Worm (Caenorhabditis elegans) whole organism, L2 larva: ENCODE measurements around the gene npr-2.
A peak's percentile ranks its signal among the peaks of the same experiment; 100 is the strongest.

Source experiments
- C34F6.9 ChIP-seq: fragments of 150-350 bp; optimal IDR thresholded peaks from 2 replicates; lab custom pipeline; 2014; ENCODE audit warnings: missing biosample characterization, missing genetic modification characterization
- F13H6.1 ChIP-seq: sonication (generic microtip); optimal IDR thresholded peaks from 2 replicates; lab custom pipeline; 2016; ENCODE audit warnings: missing genetic modification characterization, missing compliant biosample characterization
- R02D3.7 ChIP-seq: fragments of 150-350 bp; optimal IDR thresholded peaks from 2 replicates; lab custom pipeline; 2014; ENCODE audit warnings: missing biosample characterization, missing genetic modification characterization
- Y55F3AM.14 ChIP-seq: fragments of 200-800 bp; sonication (Bioruptor generic); optimal IDR thresholded peaks from 2 replicates; lab custom pipeline; 2018; ENCODE audit warnings: mild to moderate bottlenecking, missing genetic modification characterization, missing compliant biosample characterization
- ZK546.5 ChIP-seq: sonication (generic microtip); optimal IDR thresholded peaks from 2 replicates; lab custom pipeline; 2017; ENCODE audit warnings: missing biosample characterization, missing genetic modification characterization
- alr-1 ChIP-seq: fragments of 150-350 bp; optimal IDR thresholded peaks from 2 replicates; lab custom pipeline; 2014; ENCODE audit warnings: missing biosample characterization, missing genetic modification characterization
- aly-2 ChIP-seq: fragments of 150-350 bp; optimal IDR thresholded peaks from 2 replicates; lab custom pipeline; 2014; ENCODE audit warnings: missing biosample characterization, missing genetic modification characterization
- ama-1 ChIP-seq: fragments of 150-350 bp; optimal IDR thresholded peaks from 2 replicates; lab custom pipeline; 2018; ENCODE audit warnings: inconsistent platforms
- blmp-1 ChIP-seq: sonication (generic microtip); optimal IDR thresholded peaks from 2 replicates; lab custom pipeline; 2017; ENCODE audit warnings: missing genetic modification characterization, mild to moderate bottlenecking, missing compliant biosample characterization, antibody characterized with exemption, moderate library complexity; ENCODE audit not compliant: insufficient read depth
- ceh-16 ChIP-seq: fragments of 150-350 bp; optimal IDR thresholded peaks from 2 replicates; lab custom pipeline; 2014; ENCODE audit warnings: missing biosample characterization, missing genetic modification characterization
- ceh-82 ChIP-seq: fragments of 150-350 bp; optimal IDR thresholded peaks from 2 replicates; lab custom pipeline; 2014; ENCODE audit warnings: missing biosample characterization, missing genetic modification characterization
- crh-2 ChIP-seq: sonication (generic microtip); optimal IDR thresholded peaks from 2 replicates; lab custom pipeline; 2017; ENCODE audit warnings: missing biosample characterization, missing genetic modification characterization
- dmd-4 ChIP-seq: sonication (generic microtip); optimal IDR thresholded peaks from 2 replicates; lab custom pipeline; 2017; ENCODE audit warnings: missing biosample characterization, missing genetic modification characterization
- egl-27 ChIP-seq: sonication (generic microtip); optimal IDR thresholded peaks from 3 replicates; lab custom pipeline; 2017; ENCODE audit warnings: missing biosample characterization, missing genetic modification reagents, missing genetic modification characterization
- elt-1 ChIP-seq: fragments of 150-350 bp; optimal IDR thresholded peaks from 2 replicates; lab custom pipeline; 2014; ENCODE audit warnings: missing biosample characterization, missing genetic modification characterization
- elt-3 ChIP-seq: sonication (generic microtip); optimal IDR thresholded peaks from 2 replicates; lab custom pipeline; 2017; ENCODE audit warnings: missing biosample characterization, missing genetic modification characterization
- fos-1 ChIP-seq: fragments of 150-350 bp; optimal IDR thresholded peaks from 2 replicates; lab custom pipeline; 2014; ENCODE audit warnings: missing biosample characterization, missing genetic modification characterization
- gmeb-1 ChIP-seq: fragments of 150-350 bp; optimal IDR thresholded peaks from 2 replicates; lab custom pipeline; 2014; ENCODE audit warnings: missing biosample characterization, missing genetic modification characterization
- lin-11 ChIP-seq: fragments of 150-350 bp; sonication (generic microtip); optimal IDR thresholded peaks from 2 replicates; lab custom pipeline; 2014; ENCODE audit warnings: missing biosample characterization, missing genetic modification characterization, inconsistent platforms, mixed read lengths
- lin-13 ChIP-seq: fragments of 150-350 bp; optimal IDR thresholded peaks from 2 replicates; lab custom pipeline; 2014; ENCODE audit warnings: missing biosample characterization, missing genetic modification reagents, missing genetic modification characterization
- lin-39 ChIP-seq: fragments of 150-350 bp; optimal IDR thresholded peaks from 2 replicates; lab custom pipeline; 2014; ENCODE audit warnings: missing biosample characterization, missing genetic modification reagents, missing genetic modification characterization
- lsy-2 ChIP-seq, 2 experiments: fragments of 150-350 bp in 1 of 2; sonication (generic microtip) in 1 of 2; optimal IDR thresholded peaks; 2 replicates each; lab custom pipeline; 2014 to 2017; ENCODE audit warnings: missing biosample characterization in 2 of 2, missing genetic modification characterization in 2 of 2
- mab-5 ChIP-seq: fragments of 150-350 bp; optimal IDR thresholded peaks from 2 replicates; lab custom pipeline; 2014; ENCODE audit warnings: missing biosample characterization, missing genetic modification characterization
- mbf-1 ChIP-seq: sonication (generic microtip); optimal IDR thresholded peaks from 2 replicates; lab custom pipeline; 2017; ENCODE audit warnings: missing biosample characterization, missing genetic modification characterization
- mdl-1 ChIP-seq, 2 experiments: fragments of 150-350 bp in 1 of 2; sonication (generic microtip) in 1 of 2; optimal IDR thresholded peaks; 2 replicates each; lab custom pipeline; 2017; ENCODE audit warnings: missing biosample characterization in 2 of 2, missing genetic modification characterization in 2 of 2
- nhr-10 ChIP-seq: sonication (generic microtip); optimal IDR thresholded peaks from 2 replicates; lab custom pipeline; 2017; ENCODE audit warnings: missing biosample characterization, missing genetic modification characterization
- nhr-11 ChIP-seq: fragments of 150-350 bp; optimal IDR thresholded peaks from 2 replicates; lab custom pipeline; 2014; ENCODE audit warnings: missing biosample characterization, missing genetic modification characterization
- nhr-12 ChIP-seq: fragments of 150-350 bp; optimal IDR thresholded peaks from 2 replicates; lab custom pipeline; 2014; ENCODE audit warnings: missing biosample characterization, missing genetic modification characterization
- nhr-129 ChIP-seq: fragments of 150-350 bp; optimal IDR thresholded peaks from 2 replicates; lab custom pipeline; 2014; ENCODE audit warnings: missing biosample characterization, missing genetic modification characterization
- nhr-21 ChIP-seq: fragments of 150-350 bp; optimal IDR thresholded peaks from 2 replicates; lab custom pipeline; 2014; ENCODE audit warnings: missing biosample characterization, missing genetic modification characterization
- nhr-23 ChIP-seq: fragments of 150-350 bp; optimal IDR thresholded peaks from 2 replicates; lab custom pipeline; 2014; ENCODE audit warnings: missing biosample characterization, missing genetic modification reagents, missing genetic modification characterization
- nhr-237 ChIP-seq: fragments of 150-350 bp; optimal IDR thresholded peaks from 2 replicates; lab custom pipeline; 2014; ENCODE audit warnings: missing biosample characterization, missing genetic modification characterization
- nhr-25 ChIP-seq: fragments of 150-350 bp; sonication (generic microtip); optimal IDR thresholded peaks from 3 replicates; lab custom pipeline; 2014; ENCODE audit warnings: missing biosample characterization, missing genetic modification characterization
- nhr-6 ChIP-seq: fragments of 150-350 bp; optimal IDR thresholded peaks from 2 replicates; lab custom pipeline; 2014; ENCODE audit warnings: missing biosample characterization, missing genetic modification characterization
- nhr-77 ChIP-seq: fragments of 150-350 bp; optimal IDR thresholded peaks from 2 replicates; lab custom pipeline; 2014; ENCODE audit warnings: missing biosample characterization, missing genetic modification characterization
- peb-1 ChIP-seq: fragments of 150-350 bp; optimal IDR thresholded peaks from 2 replicates; lab custom pipeline; 2014; ENCODE audit warnings: missing biosample characterization, missing genetic modification characterization
- sem-4 ChIP-seq: fragments of 150-350 bp; optimal IDR thresholded peaks from 2 replicates; lab custom pipeline; 2014; ENCODE audit warnings: missing biosample characterization, missing genetic modification reagents, missing genetic modification characterization
- skn-1 ChIP-seq: sonication (generic microtip); optimal IDR thresholded peaks from 2 replicates; lab custom pipeline; 2017; ENCODE audit warnings: missing biosample characterization, missing genetic modification characterization
- sma-3 ChIP-seq: sonication (generic microtip); optimal IDR thresholded peaks from 2 replicates; lab custom pipeline; 2016; ENCODE audit warnings: missing genetic modification reagents, missing genetic modification characterization, missing compliant biosample characterization
- sma-9 ChIP-seq, 2 experiments: fragments of 150-350 bp in 1 of 2; sonication (generic microtip) in 1 of 2; optimal IDR thresholded peaks; 2 replicates each; lab custom pipeline; 2014 to 2016; ENCODE audit warnings: missing genetic modification characterization in 2 of 2, mild to moderate bottlenecking in 1 of 2, missing biosample characterization in 1 of 2, missing compliant biosample characterization in 1 of 2, missing genetic modification reagents in 1 of 2, moderate library complexity in 1 of 2
- snpc-4 ChIP-seq: fragments of 150-350 bp; optimal IDR thresholded peaks from 2 replicates; lab custom pipeline; 2014; ENCODE audit warnings: missing biosample characterization, missing genetic modification characterization
- unc-39 ChIP-seq: fragments of 150-350 bp; optimal IDR thresholded peaks from 2 replicates; lab custom pipeline; 2014; ENCODE audit warnings: missing biosample characterization, missing genetic modification characterization
- unc-55 ChIP-seq: fragments of 150-350 bp; sonication (generic microtip); optimal IDR thresholded peaks from 3 replicates; lab custom pipeline; 2014; ENCODE audit warnings: missing biosample characterization, missing genetic modification reagents, missing genetic modification characterization
- unc-62 ChIP-seq: fragments of 150-350 bp; optimal IDR thresholded peaks from 2 replicates; lab custom pipeline; 2014; ENCODE audit warnings: missing biosample characterization, missing genetic modification reagents, missing genetic modification characterization
- zag-1 ChIP-seq: fragments of 150-350 bp; optimal IDR thresholded peaks from 2 replicates; lab custom pipeline; 2014; ENCODE audit warnings: missing biosample characterization, missing genetic modification characterization
- ztf-1 ChIP-seq: fragments of 200-800 bp; sonication (Bioruptor generic); conservative IDR thresholded peaks from 2 replicates; pipeline ENCODE4 v1.3.6; 2022; ENCODE audit warnings: missing genetic modification characterization, missing compliant biosample characterization
- ztf-11 ChIP-seq: sonication (generic microtip); optimal IDR thresholded peaks from 2 replicates; lab custom pipeline; 2017; ENCODE audit warnings: missing biosample characterization, missing genetic modification characterization
- ztf-4 ChIP-seq: fragments of 150-350 bp; optimal IDR thresholded peaks from 2 replicates; lab custom pipeline; 2014; ENCODE audit warnings: missing biosample characterization, missing genetic modification characterization

Gene npr-2

ce11 chrIV:9525682-9526416 lies 54.1 kb downstream of the npr-2 start, which contains the start of gene elo-1 (continued):
- TF ChIP-seq mab-5 (tag; lab: Kevin White, UChicago) (no peak), unc-39 (tag; lab: Kevin White, UChicago) (no peak)

- no peak for TF ChIP-seq alr-1
- no peak for TF ChIP-seq nhr-77 (tag; lab: Kevin White, UChicago)
- TF ChIP-seq Y55F3AM.14 (GFP tag; lab: Kevin White, UChicago): no peak
- no peak for TF ChIP-seq ztf-4 (tag; lab: Kevin White, UChicago)
- no peak for TF ChIP-seq mab-5 (tag; lab: Kevin White, UChicago)
- TF ChIP-seq F13H6.1: no peak
- peak; percentile 87 for TF ChIP-seq gmeb-1 (tag; lab: Kevin White, UChicago)
- TF ChIP-seq skn-1 (tag; lab: Kevin White, UChicago): no peak
- TF ChIP-seq R02D3.7 (tag; lab: Kevin White, UChicago): no peak
- no peak for TF ChIP-seq ZK546.5 (tag; lab: Kevin White, UChicago)
- peak; percentile 68 for TF ChIP-seq snpc-4 (tag; lab: Kevin White, UChicago)
- TF ChIP-seq dmd-4 (tag; lab: Kevin White, UChicago): no peak
- TF ChIP-seq nhr-23 (tag; lab: Kevin White, UChicago): no peak
- TF ChIP-seq ama-1 (lab: Kevin White, UChicago): no peak
- no peak for TF ChIP-seq nhr-129 (tag; lab: Kevin White, UChicago)
- TF ChIP-seq nhr-25 (tag; lab: Kevin White, UChicago): peak; percentile 21
- TF ChIP-seq lsy-2 (tag; optimal IDR thresholded peaks at IDR 0.05; lab: Kevin White, UChicago): peak in 1 of 2 experiments; percentile 70
- TF ChIP-seq C34F6.9: peak; percentile 39
- no peak for TF ChIP-seq zag-1 (tag; lab: Kevin White, UChicago)
- TF ChIP-seq elt-3 (tag; lab: Kevin White, UChicago): no peak
- TF ChIP-seq egl-27 (tag; lab: Kevin White, UChicago): no peak
- TF ChIP-seq aly-2 (tag; lab: Kevin White, UChicago): no peak
- TF ChIP-seq ztf-11 (tag; lab: Kevin White, UChicago): no peak
- no peak for TF ChIP-seq unc-62 (GFP tag; lab: Kevin White, UChicago)
- TF ChIP-seq ceh-82 (tag; lab: Kevin White, UChicago): no peak
- TF ChIP-seq unc-55 (GFP tag; lab: Kevin White, UChicago): peak; percentile 33
- TF ChIP-seq blmp-1: no peak
- no peak for TF ChIP-seq nhr-237 (tag; lab: Kevin White, UChicago)
- TF ChIP-seq lin-11 (tag; lab: Kevin White, UChicago): no peak
- TF ChIP-seq sem-4 (tag; lab: Kevin White, UChicago): no peak
- no peak for TF ChIP-seq nhr-21 (tag; lab: Kevin White, UChicago)
- no peak for TF ChIP-seq nhr-6 (tag; lab: Kevin White, UChicago)
- no peak for TF ChIP-seq mbf-1 (tag; lab: Kevin White, UChicago)
- no peak for TF ChIP-seq lin-39 (tag; lab: Kevin White, UChicago)
- peak; percentile 36 for TF ChIP-seq crh-2 (tag; lab: Kevin White, UChicago)
- no peak for TF ChIP-seq elt-1 (tag; lab: Kevin White, UChicago)
- TF ChIP-seq fos-1 (tag; lab: Kevin White, UChicago): peak; percentile 6
- TF ChIP-seq sma-9 (GFP tag; optimal IDR thresholded peaks at IDR 0.05; lab: Kevin White, UChicago): peak; percentile 12
- TF ChIP-seq sma-9 (tag; optimal IDR thresholded peaks at IDR 0.05; lab: Kevin White, UChicago): no peak
- TF ChIP-seq ceh-16: no peak
- peak; percentile 27 for TF ChIP-seq lin-13 (GFP tag; lab: Kevin White, UChicago)
- peak; percentile 28 for TF ChIP-seq sma-3 (GFP tag; lab: Kevin White, UChicago)
- TF ChIP-seq nhr-11 (tag; lab: Kevin White, UChicago): no peak
- no peak for TF ChIP-seq nhr-12
- no peak for TF ChIP-seq unc-39 (tag; lab: Kevin White, UChicago)
- no peak for TF ChIP-seq peb-1 (tag; lab: Kevin White, UChicago)
- TF ChIP-seq nhr-10 (tag; lab: Kevin White, UChicago): no peak
- TF ChIP-seq ztf-1 (GFP tag; lab: Robert Waterston, UW): no peak
- no peak for TF ChIP-seq mdl-1 (tag; optimal IDR thresholded peaks at IDR 0.05; lab: Kevin White, UChicago)
Measured at ce11 chrIV:9524849-9525460, 55.0 kb downstream of the npr-2 start, which contains the start of gene ndua-5. ndua-5 (minus strand) TSS chrIV:9524899.
